Fruit fly (Drosophila melanogaster): ENCODE measurements around the gene CG5381.

The CG5381 gene

dm6 chr2L:10321036-10321583, 1.8 kb downstream of the CG5381 start:
- TF ChIP-seq h (GFP tag; optimal IDR thresholded peaks at IDR 0.05) (peak; percentile 11), ey (GFP tag; optimal IDR thresholded peaks at IDR 0.05) (no peak), dmrt93B (GFP tag; optimal IDR thresholded peaks at IDR 0.05) (no peak), N (GFP tag; optimal IDR thresholded peaks at IDR 0.05) (no peak), foxo (GFP tag; optimal IDR thresholded peaks at IDR 0.05) (no peak), woc (GFP tag; optimal IDR thresholded peaks at IDR 0.05) (peak; percentile 10), rgr (GFP tag; optimal IDR thresholded peaks at IDR 0.05) (no peak), pan (optimal IDR thresholded peaks at IDR 0.05) (no peak), CrebA (GFP tag; optimal IDR thresholded peaks at IDR 0.05; ENCODE audit: borderline replicate concordance) (no peak), tai (GFP tag; optimal IDR thresholded peaks at IDR 0.05) (no peak), Abd-B (GFP tag; optimal IDR thresholded peaks at IDR 0.05) (no peak), GATAd (GFP tag; optimal IDR thresholded peaks at IDR 0.05) (no peak), dl (GFP tag; optimal IDR thresholded peaks at IDR 0.05; ENCODE audit: insufficient read depth in 1 of 2, partially characterized antibody in 2 of 2) (no peak), Hr83 (GFP tag; optimal IDR thresholded peaks at IDR 0.05; ENCODE audit: poor library complexity, severe bottlenecking) (no peak), sv (GFP tag; optimal IDR thresholded peaks at IDR 0.05) (no peak), Mio (GFP tag; optimal IDR thresholded peaks at IDR 0.05) (no peak), Rel (GFP tag; optimal IDR thresholded peaks at IDR 0.05) (no peak), Rel (tag; optimal IDR thresholded peaks at IDR 0.05) (peak; percentile 69), Hr78 (GFP tag; optimal IDR thresholded peaks at IDR 0.05) (no peak), psq (GFP tag; optimal IDR thresholded peaks at IDR 0.05) (no peak), CG9705 (GFP tag; optimal IDR thresholded peaks at IDR 0.05) (no peak), OdsH (GFP tag; optimal IDR thresholded peaks at IDR 0.05) (no peak), usp (GFP tag; optimal IDR thresholded peaks at IDR 0.05) (no peak), brk (GFP tag; optimal IDR thresholded peaks at IDR 0.05) (peak; percentile 10)

dm6 chr2L:10320174-10320775, 2.6 kb downstream of the CG5381 start:
- TF ChIP-seq Abd-B (GFP tag; optimal IDR thresholded peaks at IDR 0.05) (no peak), Hr78 (GFP tag; optimal IDR thresholded peaks at IDR 0.05) (no peak), br (GFP tag; optimal IDR thresholded peaks at IDR 0.05) (no peak), Vsx2 (GFP tag; optimal IDR thresholded peaks at IDR 0.05; ENCODE audit: partially characterized antibody) (no peak), dsf (GFP tag; optimal IDR thresholded peaks at IDR 0.05; ENCODE audit: borderline replicate concordance) (no peak), rgr (GFP tag; optimal IDR thresholded peaks at IDR 0.05) (no peak), Dfd (GFP tag; optimal IDR thresholded peaks at IDR 0.05) (no peak), foxo (GFP tag; optimal IDR thresholded peaks at IDR 0.05) (no peak), Jra (GFP tag; optimal IDR thresholded peaks at IDR 0.05) (no peak), N (GFP tag; optimal IDR thresholded peaks at IDR 0.05) (no peak), CG9705 (GFP tag; optimal IDR thresholded peaks at IDR 0.05) (no peak), CG32264 (GFP tag; optimal IDR thresholded peaks at IDR 0.05) (no peak), usp (GFP tag; optimal IDR thresholded peaks at IDR 0.05) (no peak), lola (GFP tag; optimal IDR thresholded peaks at IDR 0.05) (no peak), Mio (GFP tag; optimal IDR thresholded peaks at IDR 0.05) (no peak), ey (GFP tag; optimal IDR thresholded peaks at IDR 0.05) (no peak), fru (GFP tag; optimal IDR thresholded peaks at IDR 0.05) (no peak), psq (GFP tag; optimal IDR thresholded peaks at IDR 0.05) (no peak), tai (GFP tag; optimal IDR thresholded peaks at IDR 0.05) (no peak), Dif (GFP tag; optimal IDR thresholded peaks at IDR 0.05; ENCODE audit: partially characterized antibody) (no peak)

- no peak for TF ChIP-seq N (GFP tag; optimal IDR thresholded peaks at IDR 0.05)
- TF ChIP-seq fru (GFP tag; optimal IDR thresholded peaks at IDR 0.05): no peak
- TF ChIP-seq ey (GFP tag; optimal IDR thresholded peaks at IDR 0.05): no peak
- TF ChIP-seq dl (GFP tag; optimal IDR thresholded peaks at IDR 0.05; ENCODE audit: insufficient read depth in 1 of 2, partially characterized antibody in 2 of 2): no peak
- no peak for TF ChIP-seq CG32264 (GFP tag; optimal IDR thresholded peaks at IDR 0.05)
- no peak for TF ChIP-seq sv (GFP tag; optimal IDR thresholded peaks at IDR 0.05)
- TF ChIP-seq woc (GFP tag; optimal IDR thresholded peaks at IDR 0.05): no peak
- TF ChIP-seq GATAd (GFP tag; optimal IDR thresholded peaks at IDR 0.05): no peak
- TF ChIP-seq psq (GFP tag; optimal IDR thresholded peaks at IDR 0.05): no peak
- TF ChIP-seq Abd-B (GFP tag; optimal IDR thresholded peaks at IDR 0.05): no peak
- no peak for TF ChIP-seq jim (GFP tag; optimal IDR thresholded peaks at IDR 0.05)
- TF ChIP-seq brk (GFP tag; optimal IDR thresholded peaks at IDR 0.05): no peak
These were observed 7.0 kb downstream of the CG5381 start for dm6 chr2L:10315888-10316287.

Data from whole organism, wandering third instar larva.